Worm (Caenorhabditis elegans): Measurements from ENCODE around the gene snx-1.

DNA sequence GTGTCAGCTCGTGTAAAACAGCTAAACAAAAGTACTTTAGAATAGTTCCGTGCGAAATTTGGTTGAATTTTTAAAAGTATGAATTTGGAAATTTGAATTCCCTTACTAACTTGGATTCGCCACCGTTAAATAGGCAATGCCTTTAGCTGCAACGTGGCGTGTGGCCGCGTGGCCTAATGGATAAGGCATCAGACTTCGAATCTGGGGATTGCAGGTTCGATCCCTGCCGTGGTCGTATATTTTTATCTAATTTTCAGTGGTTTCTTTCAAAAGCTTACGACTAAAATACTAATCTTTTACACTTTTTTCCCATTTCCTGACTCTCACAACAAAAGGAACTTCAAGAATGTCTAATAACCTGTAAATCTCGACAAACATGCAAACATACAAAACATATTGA lies 39.1 kb upstream of the snx-1 start:
- TF ChIP-seq tab-1 (GFP tag; IDR thresholded peaks at IDR 0.05) (no peak), ztf-29 (GFP tag; IDR thresholded peaks at IDR 0.05) (no peak), ztf-23 (GFP tag; IDR thresholded peaks at IDR 0.05) (no peak), flt-1 (GFP tag; IDR thresholded peaks at IDR 0.05) (no peak), T22C8.4 (GFP tag; IDR thresholded peaks at IDR 0.05) (no peak), klf-2 (GFP tag; conservative IDR thresholded peaks at IDR 0.05) (no peak), med-1 (GFP tag; optimal IDR thresholded peaks at IDR 0.05; ENCODE audit: insufficient read depth) (no peak), cog-1 (tag; optimal IDR thresholded peaks at IDR 0.05) (no peak), ref-1 (GFP tag; conservative IDR thresholded peaks at IDR 0.05) (no peak)
